Worm (Caenorhabditis elegans) whole organism, midembryonic: ENCODE results near the gene ugt-55.

Source experiments
- T22C8.4 ChIP-seq: fragments of 200-800 bp; sonication (Bioruptor generic); IDR thresholded peaks from 2 replicates; pipeline ENCODE4 v1.3.6; 2022; ENCODE audit warnings: missing genetic modification characterization, missing compliant biosample characterization
- cog-1 ChIP-seq: sonication (generic microtip); optimal IDR thresholded peaks from 2 replicates; lab custom pipeline; 2016; ENCODE audit warnings: missing genetic modification characterization, missing compliant biosample characterization
- flt-1 ChIP-seq: fragments of 200-800 bp; sonication (Bioruptor generic); IDR thresholded peaks from 2 replicates; pipeline ENCODE4 v1.3.6; 2022; ENCODE audit warnings: missing genetic modification characterization, missing compliant biosample characterization
- klf-2 ChIP-seq: fragments of 200-800 bp; sonication (Bioruptor generic); conservative IDR thresholded peaks from 2 replicates; pipeline ENCODE4 v1.3.6; 2022; ENCODE audit warnings: missing genetic modification reagents, missing genetic modification characterization, missing compliant biosample characterization
- med-1 ChIP-seq: sonication (generic microtip); optimal IDR thresholded peaks from 2 replicates; lab custom pipeline; 2017; ENCODE audit warnings: missing genetic modification characterization, mild to moderate bottlenecking, missing compliant biosample characterization, antibody characterized with exemption, missing genetic modification reagents; ENCODE audit not compliant: insufficient read depth
- ref-1 ChIP-seq: fragments of 200-800 bp; sonication (Bioruptor generic); conservative IDR thresholded peaks from 2 replicates; pipeline ENCODE4 v1.3.6; 2022; ENCODE audit warnings: missing genetic modification reagents, missing genetic modification characterization, missing compliant biosample characterization
- tab-1 ChIP-seq: fragments of 200-800 bp; sonication (Bioruptor generic); IDR thresholded peaks from 2 replicates; pipeline ENCODE4 v1.3.6; 2022; ENCODE audit warnings: missing genetic modification characterization, missing compliant biosample characterization
- ztf-23 ChIP-seq: fragments of 200-800 bp; sonication (Bioruptor generic); IDR thresholded peaks from 2 replicates; pipeline ENCODE4 v1.3.6; 2022; ENCODE audit warnings: missing genetic modification reagents, missing genetic modification characterization, missing compliant biosample characterization
- ztf-29 ChIP-seq: fragments of 200-800 bp; sonication (Bioruptor generic); IDR thresholded peaks from 2 replicates; pipeline ENCODE4 v1.3.6; 2022; ENCODE audit warnings: missing genetic modification reagents, missing genetic modification characterization, missing compliant biosample characterization

The ugt-55 gene

ce11 chrV:12305677-12306076 is 49.2 kb downstream of the ugt-55 start:
- TF ChIP-seq tab-1 (no peak), cog-1 (tag; lab: Kevin White, UChicago) (no peak), T22C8.4 (GFP tag; lab: Robert Waterston, UW) (no peak), flt-1 (GFP tag; lab: Robert Waterston, UW) (no peak), ztf-23 (no peak), ref-1 (GFP tag; lab: Robert Waterston, UW) (no peak), med-1 (GFP tag; lab: Kevin White, UChicago) (no peak), ztf-29 (no peak), klf-2 (GFP tag; lab: Robert Waterston, UW) (no peak)

ce11 chrV:12307011-12307540 is 50.6 kb downstream of the ugt-55 start, which contains the start of gene srg-45:
Gene srg-45 (plus strand): TSS chrV:12307490.
- TF ChIP-seq cog-1 (tag; lab: Kevin White, UChicago) (no peak), ztf-23 (no peak), flt-1 (GFP tag; lab: Robert Waterston, UW) (no peak), T22C8.4 (GFP tag; lab: Robert Waterston, UW) (no peak), ztf-29 (no peak), klf-2 (GFP tag; lab: Robert Waterston, UW) (no peak), tab-1 (no peak), med-1 (GFP tag; lab: Kevin White, UChicago) (no peak), ref-1 (GFP tag; lab: Robert Waterston, UW) (no peak)
